Worm (Caenorhabditis elegans) whole organism, L3 larva: ENCODE measurements around the gene F17E9.2.

Experiments used
- ceh-9 ChIP-seq: sonication (generic microtip); optimal IDR thresholded peaks from 2 replicates; lab custom pipeline; 2018; ENCODE audit warnings: missing biosample characterization, missing genetic modification characterization
- ztf-11 ChIP-seq: fragments of 150-350 bp; optimal IDR thresholded peaks from 2 replicates; lab custom pipeline; 2014; ENCODE audit warnings: missing biosample characterization, missing genetic modification characterization

DNA sequence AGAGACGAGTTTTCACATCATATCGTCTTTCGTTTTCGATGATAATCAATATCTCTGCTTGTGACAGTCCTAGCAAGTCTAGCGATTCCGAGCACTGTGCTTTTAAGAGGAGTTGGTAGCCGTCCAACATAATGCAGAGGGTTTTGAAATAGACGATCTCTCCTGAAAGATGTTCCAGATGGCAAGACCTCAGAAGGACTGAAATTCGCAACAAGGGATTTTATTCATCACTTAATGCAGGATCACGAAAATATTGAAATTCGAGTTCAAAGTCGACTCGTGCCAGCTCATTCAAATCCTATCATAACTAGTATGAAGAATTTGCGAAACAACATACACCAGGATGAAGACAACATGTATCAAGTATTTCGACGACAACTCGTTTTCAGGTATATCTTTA lies 21.8 kb downstream of the F17E9.2 start, which contains the start of gene D2096.7:
- no peak for TF ChIP-seq ztf-11 (tag; lab: Kevin White, UChicago)
- TF ChIP-seq ceh-9 (tag; lab: Kevin White, UChicago): no peak
